Worm (Caenorhabditis elegans): ENCODE results near the gene K05F1.8.

ce11 chrII:5845441-5845840 lies 46.0 kb upstream of the K05F1.8 start, which contains the start of the genes ZK1248.17 and H41C03.3:
- TF ChIP-seq dao-5 (tag; optimal IDR thresholded peaks at IDR 0.05) = no peak
- TF ChIP-seq W03F9.2 (tag; optimal IDR thresholded peaks at IDR 0.05) = no peak
- TF ChIP-seq him-1 (tag; optimal IDR thresholded peaks at IDR 0.05) = no peak
